Fruit fly (Drosophila melanogaster): ENCODE results near the gene CG33500.

Gene CG33500

DNA sequence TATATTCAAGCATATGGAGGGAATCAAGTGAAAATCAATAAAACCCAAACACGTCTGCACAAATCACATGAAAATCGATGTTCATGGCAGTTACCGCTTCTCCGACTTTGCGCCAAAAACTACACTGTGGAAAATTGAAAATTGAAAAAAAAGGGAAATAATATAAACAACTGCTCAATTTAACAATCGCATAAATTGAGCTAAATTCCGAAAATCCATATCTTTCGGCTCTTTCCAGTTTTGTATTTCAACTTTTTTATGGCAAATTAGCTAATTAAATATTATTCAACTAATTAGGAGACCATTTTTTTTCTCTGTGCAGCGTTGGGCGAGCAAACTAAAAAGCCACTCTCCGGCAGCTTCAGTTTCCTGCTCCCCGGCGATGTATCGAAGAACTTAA, 24.0 kb upstream of the CG33500 start (continued):
- TF ChIP-seq jing (GFP tag; optimal IDR thresholded peaks at IDR 0.05) = no peak
- peak; percentile 42 for TF ChIP-seq CG4820 (GFP tag; optimal IDR thresholded peaks at IDR 0.05)
- TF ChIP-seq Optix (GFP tag; IDR thresholded peaks at IDR 0.05) = no peak
- no peak for TF ChIP-seq insv (GFP tag; optimal IDR thresholded peaks at IDR 0.05)
- no peak for TF ChIP-seq Rfx (GFP tag; IDR thresholded peaks at IDR 0.05)
- no peak for TF ChIP-seq trem (tag; optimal IDR thresholded peaks at IDR 0.05)
- TF ChIP-seq CoRest (tag; optimal IDR thresholded peaks at IDR 0.05) = peak; percentile 34
- TF ChIP-seq zfh1 (GFP tag; IDR thresholded peaks at IDR 0.05) = no peak
- no peak for TF ChIP-seq eyg (GFP tag; optimal IDR thresholded peaks at IDR 0.05)
- TF ChIP-seq pnt (GFP tag; optimal IDR thresholded peaks at IDR 0.05) = no peak
- no peak for TF ChIP-seq abd-A (tag; optimal IDR thresholded peaks at IDR 0.05)
- peak; percentile 4 for TF ChIP-seq BtbVII (GFP tag; optimal IDR thresholded peaks at IDR 0.05)
- no peak for TF ChIP-seq Camta (GFP tag; optimal IDR thresholded peaks at IDR 0.05)
- peak; percentile 22 for TF ChIP-seq CG17385 (GFP tag; optimal IDR thresholded peaks at IDR 0.05)
- no peak for TF ChIP-seq CG17186 (GFP tag; optimal IDR thresholded peaks at IDR 0.05)
- TF ChIP-seq Deaf1 (tag; optimal IDR thresholded peaks at IDR 0.05) = no peak
- peak; percentile 17 for TF ChIP-seq CG6254 (GFP tag; optimal IDR thresholded peaks at IDR 0.05)
- no peak for TF ChIP-seq ap (GFP tag; IDR thresholded peaks at IDR 0.05)
- TF ChIP-seq CG1792 (GFP tag; optimal IDR thresholded peaks at IDR 0.05) = no peak
- peak; percentile 33 for TF ChIP-seq CG17829 (tag; optimal IDR thresholded peaks at IDR 0.05)
- TF ChIP-seq CG12769 (tag; optimal IDR thresholded peaks at IDR 0.05) = no peak
- no peak for TF ChIP-seq Sry-β (GFP tag; optimal IDR thresholded peaks at IDR 0.05)
- TF ChIP-seq Sin3A (optimal IDR thresholded peaks at IDR 0.05) = no peak
- TF ChIP-seq ci (GFP tag; IDR thresholded peaks at IDR 0.05) = peak; percentile 68; the same call in 1 of the 3 replicates
- peak; percentile 38 for TF ChIP-seq caup (GFP tag; optimal IDR thresholded peaks at IDR 0.05; ENCODE audit: severe bottlenecking)
- peak; percentile 19 for TF ChIP-seq Oli (tag; optimal IDR thresholded peaks at IDR 0.05)
- no peak for TF ChIP-seq Bgb (GFP tag; IDR thresholded peaks at IDR 0.05; ENCODE audit: partially characterized antibody)
- no peak for TF ChIP-seq lbe (GFP tag; optimal IDR thresholded peaks at IDR 0.05)
- no peak for TF ChIP-seq Nf-YA (GFP tag; IDR thresholded peaks at IDR 0.05)
- TF ChIP-seq D19B (GFP tag; optimal IDR thresholded peaks at IDR 0.05) = no peak
- peak; percentile 65 for TF ChIP-seq CG18599 (GFP tag; optimal IDR thresholded peaks at IDR 0.05)
- no peak for TF ChIP-seq CG2129 (GFP tag; IDR thresholded peaks at IDR 0.05; ENCODE audit: partially characterized antibody)
- peak; percentile 22 for TF ChIP-seq CG14710 (tag; optimal IDR thresholded peaks at IDR 0.05)
- TF ChIP-seq dysf (GFP tag; IDR thresholded peaks at IDR 0.05) = peak; percentile 27; the same call in 1 of the 3 replicates
- no peak for TF ChIP-seq otp (GFP tag; IDR thresholded peaks at IDR 0.05)
- no peak for TF ChIP-seq C15 (GFP tag; IDR thresholded peaks at IDR 0.05)
- no peak for TF ChIP-seq CG10654 (GFP tag; optimal IDR thresholded peaks at IDR 0.05)
- TF ChIP-seq Xrp1 (GFP tag; IDR thresholded peaks at IDR 0.05) = peak; percentile 66
- no peak for TF ChIP-seq bowl (GFP tag; IDR thresholded peaks at IDR 0.05)
- peak; percentile 18 for TF ChIP-seq CG15269 (tag; optimal IDR thresholded peaks at IDR 0.05)
- no peak for TF ChIP-seq HLHmδ (GFP tag; optimal IDR thresholded peaks at IDR 0.05)
- TF ChIP-seq CG11504 (tag; optimal IDR thresholded peaks at IDR 0.05) = peak; percentile 61
- TF ChIP-seq Dip2 (GFP tag; IDR thresholded peaks at IDR 0.05) = no peak
- TF ChIP-seq CG9727 (GFP tag; optimal IDR thresholded peaks at IDR 0.05) = peak; percentile 46
- no peak for TF ChIP-seq nerfin-1 (tag; optimal IDR thresholded peaks at IDR 0.05)
- TF ChIP-seq D (optimal IDR thresholded peaks at IDR 0.05) = no peak
- TF ChIP-seq D (GFP tag; optimal IDR thresholded peaks at IDR 0.05) = no peak
- TF ChIP-seq CG32772 (GFP tag; IDR thresholded peaks at IDR 0.05) = no peak
- TF ChIP-seq chif (GFP tag; optimal IDR thresholded peaks at IDR 0.05) = no peak
- TF ChIP-seq gce (GFP tag; IDR thresholded peaks at IDR 0.05) = no peak
- no peak for TF ChIP-seq toy (GFP tag; IDR thresholded peaks at IDR 0.05)
- TF ChIP-seq CG3847 (GFP tag; IDR thresholded peaks at IDR 0.05) = no peak

Data from whole organism, embryonic.